Worm (Caenorhabditis elegans) whole organism, early embryonic: Measurements from ENCODE around the gene pat-9.

Experiments
- B0310.2 ChIP-seq: sonication (generic microtip); optimal IDR thresholded peaks from 2 replicates; lab custom pipeline; 2016; ENCODE audit warnings: mild to moderate bottlenecking, missing genetic modification characterization, missing compliant biosample characterization
- F13C5.2 ChIP-seq: sonication (generic microtip); optimal IDR thresholded peaks from 2 replicates; lab custom pipeline; 2017; ENCODE audit warnings: mild to moderate bottlenecking, missing genetic modification characterization, inconsistent platforms, missing compliant biosample characterization
- ama-1 ChIP-seq: fragments of 150-350 bp; optimal IDR thresholded peaks from 2 replicates; lab custom pipeline; 2014
- ceh-13 ChIP-seq: fragments of 200-800 bp; sonication (Bioruptor generic); optimal IDR thresholded peaks from 2 replicates; lab custom pipeline; 2018; ENCODE audit warnings: mild to moderate bottlenecking, missing genetic modification characterization, missing compliant biosample characterization
- flt-1 ChIP-seq: fragments of 200-800 bp; sonication (Bioruptor generic); IDR thresholded peaks from 2 replicates; pipeline ENCODE4 v1.3.6; 2022; ENCODE audit warnings: missing genetic modification characterization, missing compliant biosample characterization
- hmg-4 ChIP-seq: fragments of 200-800 bp; sonication (Bioruptor generic); optimal IDR thresholded peaks from 2 replicates; lab custom pipeline; 2018; ENCODE audit warnings: mild to moderate bottlenecking, missing genetic modification characterization, missing compliant biosample characterization
- hnd-1 ChIP-seq: sonication (generic microtip); optimal IDR thresholded peaks from 2 replicates; lab custom pipeline; 2016; ENCODE audit warnings: missing genetic modification characterization, missing compliant biosample characterization
- pes-1 ChIP-seq: fragments of 200-800 bp; sonication (Bioruptor generic); IDR thresholded peaks from 2 replicates; pipeline ENCODE4 v1.3.6; 2022; ENCODE audit warnings: missing genetic modification reagents, missing genetic modification characterization, missing compliant biosample characterization
- scrt-1 ChIP-seq: fragments of 200-800 bp; sonication (Bioruptor generic); IDR thresholded peaks from 2 replicates; pipeline ENCODE4 v1.3.6; 2022; ENCODE audit warnings: missing genetic modification characterization, missing compliant biosample characterization
- tbx-11 ChIP-seq: fragments of 200-800 bp; sonication (Bioruptor generic); IDR thresholded peaks from 2 replicates; pipeline ENCODE4 v1.3.6; 2022; ENCODE audit warnings: missing genetic modification characterization, missing compliant biosample characterization
- tbx-37 ChIP-seq: fragments of 200-800 bp; sonication (Bioruptor generic); conservative IDR thresholded peaks from 2 replicates; pipeline ENCODE4 v1.3.6; 2022; ENCODE audit warnings: missing genetic modification reagents, missing genetic modification characterization, missing compliant biosample characterization
- tra-4 ChIP-seq: sonication (generic microtip); optimal IDR thresholded peaks from 2 replicates; lab custom pipeline; 2017; ENCODE audit warnings: missing genetic modification characterization, missing compliant biosample characterization

ce11 chrX:16553845-16554426 lies 17.2 kb downstream of the pat-9 start, which contains the start of gene K08B5.2:
- no peak for TF ChIP-seq ama-1 (lab: Kevin White, UChicago)
- no peak for TF ChIP-seq tbx-37
- no peak for TF ChIP-seq tbx-11 (GFP tag; lab: Robert Waterston, UW)
- TF ChIP-seq hmg-4 (GFP tag; lab: Kevin White, UChicago), result no peak
- no peak for TF ChIP-seq tra-4 (tag; lab: Kevin White, UChicago)
- no peak for TF ChIP-seq pes-1 (GFP tag; lab: Robert Waterston, UW)
- no peak for TF ChIP-seq flt-1 (GFP tag; lab: Robert Waterston, UW)
- no peak for TF ChIP-seq B0310.2 (tag; lab: Kevin White, UChicago)
- TF ChIP-seq F13C5.2, result no peak
- TF ChIP-seq hnd-1 (tag; lab: Kevin White, UChicago), result no peak
- TF ChIP-seq scrt-1, result no peak
- TF ChIP-seq ceh-13 (GFP tag; lab: Kevin White, UChicago), result no peak
